Fruit fly (Drosophila melanogaster): ENCODE measurements around the gene PGRP-SA.

The PGRP-SA gene

DNA sequence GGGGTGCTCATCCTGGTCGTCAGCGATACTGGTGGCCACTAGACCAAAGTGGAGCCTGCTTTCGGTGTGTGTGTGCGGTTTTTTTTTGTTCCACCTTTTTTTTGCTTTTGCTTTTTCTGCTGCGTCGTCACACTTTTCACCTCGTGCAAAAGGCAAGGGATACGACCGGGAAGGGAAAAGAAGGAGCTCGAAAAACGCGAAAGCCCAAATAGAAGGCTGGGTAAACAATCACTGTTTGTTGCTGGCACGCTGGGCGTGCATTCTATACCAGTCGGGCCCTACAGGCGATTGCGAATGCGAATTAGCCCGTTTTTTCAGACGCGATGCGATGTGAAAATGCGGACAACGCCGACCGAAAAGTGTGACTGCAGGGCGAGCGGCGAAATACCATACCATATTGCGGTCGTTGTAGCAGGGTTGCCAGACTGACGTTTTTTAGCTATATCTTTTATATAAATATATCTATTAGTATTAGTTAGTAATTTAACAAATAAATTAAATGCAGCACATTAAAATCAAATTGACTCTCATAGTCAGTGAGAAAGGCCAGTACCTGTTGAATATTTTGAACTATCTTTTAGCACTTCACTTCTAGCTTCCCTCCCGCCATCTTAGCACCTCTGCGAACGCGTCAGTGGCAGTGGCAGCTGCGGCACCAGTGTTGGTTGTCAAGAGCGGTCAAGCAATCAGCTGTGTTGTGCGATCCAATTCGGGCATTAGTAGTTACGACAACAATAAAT lies 8.7 kb downstream of the PGRP-SA start, which contains the start of the genes Polr2A and CG11699 (continued):
- TF ChIP-seq CG33557 (GFP tag; optimal IDR thresholded peaks at IDR 0.05) (no peak), BtbVII (GFP tag; optimal IDR thresholded peaks at IDR 0.05) (no peak), mam (GFP tag; optimal IDR thresholded peaks at IDR 0.05) (peak; percentile 21), CG14014 (GFP tag; IDR thresholded peaks at IDR 0.05) (no peak), CG30431 (GFP tag; optimal IDR thresholded peaks at IDR 0.05) (peak; percentile 9), Sry-δ (GFP tag; optimal IDR thresholded peaks at IDR 0.05) (peak; percentile 2), Dll (GFP tag; IDR thresholded peaks at IDR 0.05; ENCODE audit: partially characterized antibody) (no peak), ftz-f1 (GFP tag; optimal IDR thresholded peaks at IDR 0.05) (no peak), sd (tag; optimal IDR thresholded peaks at IDR 0.05) (no peak), stwl (tag; optimal IDR thresholded peaks at IDR 0.05) (peak; percentile 44), Stat92E (GFP tag; optimal IDR thresholded peaks at IDR 0.05) (no peak), CG6175 (GFP tag; IDR thresholded peaks at IDR 0.05) (no peak), CG17829 (tag; optimal IDR thresholded peaks at IDR 0.05) (peak; percentile 60), CG11093 (GFP tag; IDR thresholded peaks at IDR 0.05) (no peak), Eip74EF (GFP tag; optimal IDR thresholded peaks at IDR 0.05) (no peak), CG2120 (GFP tag; optimal IDR thresholded peaks at IDR 0.05) (peak; percentile 31), hbn (GFP tag; IDR thresholded peaks at IDR 0.05; ENCODE audit: partially characterized antibody) (no peak), jing (GFP tag; optimal IDR thresholded peaks at IDR 0.05) (no peak), nerfin-1 (tag; optimal IDR thresholded peaks at IDR 0.05) (peak; percentile 34), esg (GFP tag; conservative IDR thresholded peaks at IDR 0.05) (no peak), CG11456 (GFP tag; IDR thresholded peaks at IDR 0.05) (no peak), NK7.1 (GFP tag; optimal IDR thresholded peaks at IDR 0.05) (no peak), CG3995 (GFP tag; optimal IDR thresholded peaks at IDR 0.05) (peak; percentile 42), NfI (GFP tag; optimal IDR thresholded peaks at IDR 0.05) (peak; percentile 32), CG10274 (GFP tag; optimal IDR thresholded peaks at IDR 0.05) (no peak), Nf-YA (GFP tag; IDR thresholded peaks at IDR 0.05) (no peak), ase (GFP tag; IDR thresholded peaks at IDR 0.05) (no peak), chm (GFP tag; IDR thresholded peaks at IDR 0.05) (no peak), Sin3A (optimal IDR thresholded peaks at IDR 0.05) (peak; percentile 81), emc (GFP tag; optimal IDR thresholded peaks at IDR 0.05) (no peak), Ravus (GFP tag; IDR thresholded peaks at IDR 0.05) (no peak), Mad (GFP tag; optimal IDR thresholded peaks at IDR 0.05) (peak; percentile 26), gcm (GFP tag; optimal IDR thresholded peaks at IDR 0.05) (no peak), GATAe (GFP tag; conservative IDR thresholded peaks at IDR 0.05) (no peak), CG10959 (GFP tag; IDR thresholded peaks at IDR 0.05) (no peak), CG1024 (GFP tag; IDR thresholded peaks at IDR 0.05) (no peak), twi (tag; optimal IDR thresholded peaks at IDR 0.05) (peak; percentile 48), slbo (GFP tag; IDR thresholded peaks at IDR 0.05) (peak; percentile 62; the same call in 1 of the 2 replicates), CG4282 (GFP tag; optimal IDR thresholded peaks at IDR 0.05) (no peak), HLH54F (GFP tag; optimal IDR thresholded peaks at IDR 0.05) (no peak), Adf1 (GFP tag; IDR thresholded peaks at IDR 0.05) (no peak; the same call in none of the 2 replicates), CG7786 (GFP tag; optimal IDR thresholded peaks at IDR 0.05) (no peak), CG12744 (GFP tag; optimal IDR thresholded peaks at IDR 0.05) (no peak), Dp (GFP tag; optimal IDR thresholded peaks at IDR 0.05) (peak; percentile 52), Med (GFP tag) (peak; percentile 42), CG11085 (GFP tag; IDR thresholded peaks at IDR 0.05) (0 out of 2 replicates have a peak, but pooled peaks have one; percentile 32)
